Fruit fly (Drosophila melanogaster) whole organism, embryonic: ENCODE results near the gene CG7367.

Experiments used
- Aef1 ChIP-seq: fragments of 200-800 bp; sonication (Bioruptor generic); IDR thresholded peaks from 3 replicates; pipeline ENCODE4 v1.3.6; 2022; ENCODE audit warnings: missing biosample characterization, missing genetic modification characterization
- BtbVII ChIP-seq: fragments of 200-800 bp; sonication (Bioruptor generic); optimal IDR thresholded peaks from 3 replicates; lab custom pipeline; 2017; ENCODE audit warnings: missing biosample characterization, mild to moderate bottlenecking, missing genetic modification characterization
- CG10462 ChIP-seq: fragments of 200-800 bp; sonication (Bioruptor generic); optimal IDR thresholded peaks from 2 replicates; lab custom pipeline; 2016; ENCODE audit warnings: missing biosample characterization, missing genetic modification characterization
- CG11093 ChIP-seq: fragments of 200-800 bp; sonication (Bioruptor generic); IDR thresholded peaks from 3 replicates; pipeline ENCODE4 v1.3.6; 2022; ENCODE audit warnings: missing biosample characterization, missing genetic modification characterization
- CG13123 ChIP-seq: fragments of 200-800 bp; sonication (Bioruptor generic); optimal IDR thresholded peaks from 2 replicates; lab custom pipeline; 2016; ENCODE audit warnings: missing biosample characterization, missing genetic modification characterization
- CG14710 ChIP-seq: fragments of 200-800 bp; sonication (Bioruptor generic); optimal IDR thresholded peaks from 3 replicates; lab custom pipeline; 2019; ENCODE audit warnings: missing biosample characterization, mild to moderate bottlenecking, missing genetic modification characterization, moderate library complexity
- CG15696 ChIP-seq: fragments of 200-800 bp; sonication (Bioruptor generic); optimal IDR thresholded peaks from 2 replicates; lab custom pipeline; 2019; ENCODE audit warnings: missing biosample characterization, mild to moderate bottlenecking, missing genetic modification characterization, moderate library complexity
- CG16779 ChIP-seq: fragments of 200-800 bp; sonication (Bioruptor generic); IDR thresholded peaks from 2 replicates; pipeline ENCODE4 v1.3.6; 2022; ENCODE audit warnings: missing biosample characterization, missing genetic modification characterization
- CG17829 ChIP-seq: fragments of 200-800 bp; optimal IDR thresholded peaks from 2 replicates; lab custom pipeline; 2019; ENCODE audit warnings: missing biosample characterization, mild to moderate bottlenecking, missing genetic modification characterization, moderate library complexity
- CG2199 ChIP-seq: fragments of 200-800 bp; sonication (Bioruptor generic); IDR thresholded peaks from 3 replicates; pipeline ENCODE4 v1.3.6; 2022; ENCODE audit warnings: missing biosample characterization, missing genetic modification characterization
- CG2889 ChIP-seq: fragments of 200-800 bp; sonication (Bioruptor generic); IDR thresholded peaks from 3 replicates; pipeline ENCODE4 v1.3.6; 2022; ENCODE audit warnings: missing biosample characterization, missing genetic modification characterization
- CG3163 ChIP-seq: fragments of 200-800 bp; sonication (Bioruptor generic); optimal IDR thresholded peaks from 3 replicates; lab custom pipeline; 2016; ENCODE audit warnings: missing biosample characterization, missing genetic modification characterization
- CG33557 ChIP-seq: fragments of 200-800 bp; sonication (Bioruptor generic); optimal IDR thresholded peaks from 2 replicates; lab custom pipeline; 2019; ENCODE audit warnings: missing biosample characterization, mild to moderate bottlenecking, missing genetic modification characterization, moderate library complexity
- CG43689 ChIP-seq: fragments of 200-800 bp; sonication (Bioruptor generic); IDR thresholded peaks from 2 replicates; pipeline ENCODE4 v1.3.6; 2022; ENCODE audit warnings: missing biosample characterization, missing genetic modification characterization
- CG7745 ChIP-seq: fragments of 200-800 bp; sonication (Bioruptor generic); optimal IDR thresholded peaks from 2 replicates; lab custom pipeline; 2018; ENCODE audit warnings: missing biosample characterization, mild to moderate bottlenecking, missing genetic modification characterization, moderate library complexity
- CG7786 ChIP-seq: fragments of 200-800 bp; sonication (Bioruptor generic); optimal IDR thresholded peaks from 2 replicates; lab custom pipeline; 2016; ENCODE audit warnings: missing biosample characterization, missing genetic modification characterization
- CG9215 ChIP-seq: fragments of 200-800 bp; sonication (Bioruptor generic); IDR thresholded peaks from 2 replicates; pipeline ENCODE4 v1.3.6; 2022; ENCODE audit warnings: missing biosample characterization, missing genetic modification characterization
- D ChIP-seq, 2 experiments: fragments of 200-800 bp in 1 of 2; fragments of >200 bp in 1 of 2; sonication (Bioruptor generic) in 1 of 2; optimal IDR thresholded peaks; 2 replicates in 1 of 2; 3 replicates in 1 of 2; lab custom pipeline; 2017; ENCODE audit warnings: mild to moderate bottlenecking in 1 of 2, missing biosample characterization in 1 of 2, missing genetic modification characterization in 1 of 2, missing genetic modification reagents in 1 of 2
- H2.0 ChIP-seq: fragments of 200-800 bp; sonication (Bioruptor generic); IDR thresholded peaks from 2 replicates; pipeline ENCODE4 v1.3.6; 2022; ENCODE audit warnings: missing biosample characterization, missing genetic modification characterization
- Hr39 ChIP-seq: fragments of >200 bp; optimal IDR thresholded peaks from 2 replicates; lab custom pipeline; 2017
- Lim3 ChIP-seq: fragments of 200-800 bp; sonication (Bioruptor generic); IDR thresholded peaks from 2 replicates; pipeline ENCODE4 v1.3.6; 2022; ENCODE audit warnings: missing biosample characterization, missing genetic modification characterization
- MBD-R2 ChIP-seq: fragments of 200-800 bp; sonication (Bioruptor generic); IDR thresholded peaks from 2 replicates; pipeline ENCODE4 v1.3.6; 2022; ENCODE audit warnings: missing biosample characterization, missing genetic modification characterization
- NC2α ChIP-seq: fragments of 200-800 bp; sonication (Bioruptor generic); optimal IDR thresholded peaks from 2 replicates; lab custom pipeline; 2016; ENCODE audit warnings: missing biosample characterization, missing genetic modification characterization
- NC2β ChIP-seq: fragments of 200-800 bp; sonication (Bioruptor generic); optimal IDR thresholded peaks from 2 replicates; lab custom pipeline; 2016; ENCODE audit warnings: missing biosample characterization, missing genetic modification characterization
- Sox102F ChIP-seq: fragments of 200-800 bp; sonication (Bioruptor generic); optimal IDR thresholded peaks from 2 replicates; lab custom pipeline; 2018; ENCODE audit warnings: missing biosample characterization, mild to moderate bottlenecking, missing genetic modification characterization, moderate library complexity
- Trl ChIP-seq, 3 experiments: fragments of >200 bp in 2 of 3; fragments of 200-800 bp in 1 of 3; sonication (Bioruptor generic) in 1 of 3; optimal IDR thresholded peaks; 2 replicates in 1 of 3; 3 replicates in 2 of 3; lab custom pipeline; 2016 to 2017; ENCODE audit warnings: missing biosample characterization in 1 of 3, missing genetic modification characterization in 1 of 3
- ab ChIP-seq: fragments of 200-800 bp; sonication (Bioruptor generic); optimal IDR thresholded peaks from 2 replicates; lab custom pipeline; 2016; ENCODE audit warnings: missing biosample characterization, missing genetic modification characterization
- abd-A ChIP-seq: fragments of 200-800 bp; sonication (Bioruptor generic); optimal IDR thresholded peaks from 3 replicates; lab custom pipeline; 2019; ENCODE audit warnings: missing biosample characterization, mild to moderate bottlenecking, missing genetic modification characterization, moderate library complexity
- br ChIP-seq: fragments of >200 bp; optimal IDR thresholded peaks from 2 replicates; lab custom pipeline; 2017
- cas ChIP-seq: fragments of 200-800 bp; sonication (Bioruptor generic); IDR thresholded peaks from 2 replicates; pipeline ENCODE4 v1.3.6; 2022; ENCODE audit warnings: missing biosample characterization, missing genetic modification characterization
- chinmo ChIP-seq: fragments of 200-800 bp; sonication (Bioruptor generic); IDR thresholded peaks from 4 replicates; pipeline ENCODE4 v1.3.6; 2022; ENCODE audit warnings: missing biosample characterization, missing genetic modification characterization; ENCODE audit not compliant: partially characterized antibody
- chm ChIP-seq: fragments of 200-800 bp; sonication (Bioruptor generic); IDR thresholded peaks from 2 replicates; pipeline ENCODE4 v1.3.6; 2022; ENCODE audit warnings: missing biosample characterization, missing genetic modification characterization
- corto ChIP-seq: fragments of 200-800 bp; sonication (Bioruptor generic); optimal IDR thresholded peaks from 2 replicates; lab custom pipeline; 2016; ENCODE audit warnings: missing biosample characterization, mild to moderate bottlenecking, missing genetic modification characterization, moderate library complexity
- cwo ChIP-seq: fragments of 200-800 bp; sonication (Bioruptor generic); optimal IDR thresholded peaks from 3 replicates; lab custom pipeline; 2017; ENCODE audit warnings: missing biosample characterization, missing genetic modification characterization, mild to moderate bottlenecking, moderate library complexity, missing genetic modification reagents
- disco-r ChIP-seq: fragments of 200-800 bp; sonication (Bioruptor generic); optimal IDR thresholded peaks from 2 replicates; lab custom pipeline; 2016; ENCODE audit warnings: missing biosample characterization, missing genetic modification characterization
- dysf ChIP-seq: fragments of 200-800 bp; sonication (Bioruptor generic); IDR thresholded peaks from 3 replicates; pipeline ENCODE4 v1.3.6; 2022; ENCODE audit warnings: missing biosample characterization, missing genetic modification characterization
- en ChIP-seq: fragments of 200-800 bp; sonication (Bioruptor generic); optimal IDR thresholded peaks from 2 replicates; lab custom pipeline; 2016; ENCODE audit warnings: missing biosample characterization, missing genetic modification characterization
- ham ChIP-seq: fragments of 200-800 bp; sonication (Bioruptor generic); IDR thresholded peaks from 2 replicates; pipeline ENCODE4 v1.3.6; 2022; ENCODE audit warnings: missing biosample characterization, missing genetic modification characterization
- mirr ChIP-seq: fragments of 200-800 bp; sonication (Bioruptor generic); optimal IDR thresholded peaks from 3 replicates; lab custom pipeline; 2018; ENCODE audit warnings: missing biosample characterization, mild to moderate bottlenecking, missing genetic modification characterization
- otp ChIP-seq: fragments of 200-800 bp; sonication (Bioruptor generic); IDR thresholded peaks from 3 replicates; pipeline ENCODE4, ENCODE4 v1.3.6; 2022; ENCODE audit warnings: missing biosample characterization, missing genetic modification characterization
- peb ChIP-seq: fragments of 200-800 bp; sonication (Bioruptor generic); IDR thresholded peaks from 2 replicates; pipeline ENCODE4 v1.3.6; 2022; ENCODE audit warnings: missing biosample characterization, missing genetic modification characterization
- pho ChIP-seq: fragments of 200-800 bp; sonication (Bioruptor generic); optimal IDR thresholded peaks from 2 replicates; lab custom pipeline; 2016; ENCODE audit warnings: missing biosample characterization, missing genetic modification characterization
- row ChIP-seq: fragments of 200-800 bp; sonication (Bioruptor generic); IDR thresholded peaks from 3 replicates; pipeline ENCODE4 v1.3.6; 2022; ENCODE audit warnings: missing biosample characterization, missing genetic modification characterization
- schlank ChIP-seq: fragments of 200-800 bp; sonication (Bioruptor generic); optimal IDR thresholded peaks from 2 replicates; lab custom pipeline; 2018; ENCODE audit warnings: missing biosample characterization, mild to moderate bottlenecking, missing genetic modification characterization
- sima ChIP-seq: fragments of 200-800 bp; sonication (Bioruptor generic); optimal IDR thresholded peaks from 2 replicates; lab custom pipeline; 2016; ENCODE audit warnings: missing biosample characterization, missing genetic modification characterization
- stc ChIP-seq: fragments of 200-800 bp; sonication (Bioruptor generic); IDR thresholded peaks from 2 replicates; pipeline ENCODE4 v1.3.6; 2022; ENCODE audit warnings: missing biosample characterization, missing genetic modification characterization
- unc-4 ChIP-seq: fragments of 200-800 bp; sonication (Bioruptor generic); IDR thresholded peaks from 2 replicates; pipeline ENCODE4 v1.3.6; 2022; ENCODE audit warnings: missing biosample characterization, missing genetic modification characterization; ENCODE audit not compliant: partially characterized antibody
- vvl ChIP-seq: fragments of 200-800 bp; sonication (Bioruptor generic); IDR thresholded peaks from 2 replicates; pipeline ENCODE4 v1.3.6; 2022; ENCODE audit warnings: missing biosample characterization, missing genetic modification characterization
- wor ChIP-seq: fragments of 200-800 bp; sonication (Bioruptor generic); IDR thresholded peaks from 2 replicates; pipeline ENCODE4 v1.3.6; 2022; ENCODE audit warnings: missing biosample characterization, missing genetic modification characterization
- zfh1 ChIP-seq: fragments of 200-800 bp; sonication (Bioruptor generic); IDR thresholded peaks from 3 replicates; pipeline ENCODE4 v1.3.6; 2022; ENCODE audit warnings: missing biosample characterization, missing genetic modification characterization

CG7367 gene

dm6 chr2L:8010602-8011455 lies 28.8 kb downstream of the CG7367 start, which contains the start of the genes Glyat and Tg (continued):
- TF ChIP-seq peb (no peak), CG33557 (no peak), H2.0 (GFP tag; lab: Robert Waterston, UW) (no peak), Trl (optimal IDR thresholded peaks at IDR 0.05; lab: Kevin White, UChicago) (peak; percentile 68 to 89), Trl (GFP tag; optimal IDR thresholded peaks at IDR 0.05; lab: Kevin White, UChicago) (no peak), ham (GFP tag; lab: Robert Waterston, UW) (no peak), wor (GFP tag; lab: Robert Waterston, UW) (no peak), CG2889 (GFP tag; lab: Robert Waterston, UW) (no peak), schlank (no peak), CG14710 (tag; lab: Kevin White, UChicago) (no peak), unc-4 (peak; percentile 49; the same call in 1 of the 2 replicates), sima (GFP tag; lab: Kevin White, UChicago) (no peak), MBD-R2 (GFP tag; lab: Robert Waterston, UW) (0 out of 2 replicates have a peak, but pooled peaks have one; percentile 6), chinmo (GFP tag; lab: Robert Waterston, UW) (0 out of 4 replicates have a peak, but pooled peaks have one; percentile 24), CG7786 (GFP tag; lab: Kevin White, UChicago) (no peak), mirr (no peak), pho (GFP tag; lab: Kevin White, UChicago) (no peak), br (lab: Kevin White, UChicago) (no peak), CG7745 (tag; lab: Kevin White, UChicago) (no peak), CG10462 (GFP tag; lab: Kevin White, UChicago) (no peak), otp (no peak), CG15696 (no peak), CG2199 (no peak), row (GFP tag; lab: Robert Waterston, UW) (peak; percentile 60), Hr39 (lab: Kevin White, UChicago) (no peak), CG3163 (GFP tag; lab: Kevin White, UChicago) (peak; percentile 99), NC2β (GFP tag; lab: Kevin White, UChicago) (no peak), Sox102F (GFP tag; lab: Kevin White, UChicago) (no peak), Aef1 (GFP tag; lab: Robert Waterston, UW) (no peak), CG17829 (tag; lab: Kevin White, UChicago) (peak; percentile 19), CG9215 (GFP tag; lab: Robert Waterston, UW) (no peak; the same call in 1 of the 2 replicates), cas (GFP tag; lab: Robert Waterston, UW) (no peak; the same call in 1 of the 2 replicates), NC2α (GFP tag; lab: Kevin White, UChicago) (no peak), en (GFP tag; lab: Kevin White, UChicago) (no peak), ab (GFP tag; lab: Kevin White, UChicago) (no peak), corto (GFP tag; lab: Kevin White, UChicago) (no peak), CG13123 (no peak), CG16779 (GFP tag; lab: Robert Waterston, UW) (0 out of 2 replicates have a peak, but pooled peaks have one; percentile 54), Lim3 (GFP tag; lab: Robert Waterston, UW) (no peak), CG11093 (GFP tag; lab: Robert Waterston, UW) (no peak), cwo (peak; percentile 1), dysf (peak; percentile 42; the same call in 2 of the 3 replicates), D (optimal IDR thresholded peaks at IDR 0.05; lab: Kevin White, UChicago) (no peak), D (GFP tag; optimal IDR thresholded peaks at IDR 0.05; lab: Kevin White, UChicago) (no peak), stc (GFP tag; lab: Robert Waterston, UW) (no peak), zfh1 (GFP tag; lab: Robert Waterston, UW) (0 out of 3 replicates have a peak, but pooled peaks have one; percentile 26), CG43689 (GFP tag; lab: Robert Waterston, UW) (no peak), vvl (peak; percentile 67), chm (GFP tag; lab: Robert Waterston, UW) (no peak), BtbVII (GFP tag; lab: Kevin White, UChicago) (peak; percentile 33), disco-r (GFP tag; lab: Kevin White, UChicago) (no peak), abd-A (tag; lab: Kevin White, UChicago) (no peak)
